Worm (Caenorhabditis elegans): ENCODE results near the gene C33D9.8.

Gene C33D9.8

ce11 chrIV:8782172-8782571, 4.4 kb downstream of the C33D9.8 start:
- peak; percentile 18 for TF ChIP-seq ets-4 (GFP tag; optimal IDR thresholded peaks at IDR 0.05)
- peak; percentile 34 for TF ChIP-seq madf-10 (tag; optimal IDR thresholded peaks at IDR 0.05)
- TF ChIP-seq ztf-3 (GFP tag; optimal IDR thresholded peaks at IDR 0.05) = no peak
- TF ChIP-seq unc-62 (GFP tag; optimal IDR thresholded peaks at IDR 0.05) = peak; percentile 19
- peak; percentile 82 for TF ChIP-seq nhr-80 (tag; optimal IDR thresholded peaks at IDR 0.05)
- TF ChIP-seq let-526 (GFP tag; IDR thresholded peaks at IDR 0.05) = 0 out of 2 replicates have a peak, but pooled peaks have one; percentile 21
- no peak for TF ChIP-seq somi-1 (GFP tag; optimal IDR thresholded peaks at IDR 0.05)
- peak; percentile 57 for TF ChIP-seq K12H6.12 (tag; optimal IDR thresholded peaks at IDR 0.05)
- TF ChIP-seq aptf-3 (GFP tag; IDR thresholded peaks at IDR 0.05) = no peak
- peak; percentile 35 for TF ChIP-seq lin-40 (tag; optimal IDR thresholded peaks at IDR 0.05)
- TF ChIP-seq lag-1 (GFP tag; IDR thresholded peaks at IDR 0.05) = 0 out of 2 replicates have a peak, but pooled peaks have one; percentile 23
- TF ChIP-seq hmg-1.2 (GFP tag; IDR thresholded peaks at IDR 0.05) = peak; percentile 77
- TF ChIP-seq attf-5 (GFP tag; optimal IDR thresholded peaks at IDR 0.05) = peak; percentile 82
- TF ChIP-seq ztf-18 (tag; optimal IDR thresholded peaks at IDR 0.05) = peak; percentile 42
- no peak for TF ChIP-seq B0261.1 (tag; optimal IDR thresholded peaks at IDR 0.05)
- TF ChIP-seq B0035.1 (tag; optimal IDR thresholded peaks at IDR 0.05) = no peak
- TF ChIP-seq cebp-1 (GFP tag; IDR thresholded peaks at IDR 0.05) = peak; percentile 41; the same call in 1 of the 2 replicates
- no peak for TF ChIP-seq cebp-1 (tag; optimal IDR thresholded peaks at IDR 0.05)

ce11 chrIV:8778045-8778444, 8.5 kb downstream of the C33D9.8 start, which contains the start of gene C33D9.6:
Gene C33D9.6, minus strand, starts transcription at chrIV:8778145.
- TF ChIP-seq ama-1 (optimal IDR thresholded peaks at IDR 0.05) (no peak), ama-1 (GFP tag; optimal IDR thresholded peaks at IDR 0.05) (no peak), gei-17 (GFP tag; optimal IDR thresholded peaks at IDR 0.05) (no peak), F23B12.7 (tag; optimal IDR thresholded peaks at IDR 0.05; ENCODE audit: insufficient read depth) (no peak), ceh-79 (tag; optimal IDR thresholded peaks at IDR 0.05) (no peak), zfh-2 (GFP tag; conservative IDR thresholded peaks at IDR 0.05) (no peak), let-607 (tag; optimal IDR thresholded peaks at IDR 0.05) (no peak), tbx-9 (tag; optimal IDR thresholded peaks at IDR 0.05; ENCODE audit: borderline replicate concordance) (no peak), nhr-120 (GFP tag; IDR thresholded peaks at IDR 0.05) (no peak), rpc-1 (optimal IDR thresholded peaks at IDR 0.05) (no peak), rpc-1 (tag; optimal IDR thresholded peaks at IDR 0.05) (no peak), hlh-12 (tag; optimal IDR thresholded peaks at IDR 0.05) (no peak), efl-1 (GFP tag; optimal IDR thresholded peaks at IDR 0.05) (no peak), lag-1 (GFP tag; IDR thresholded peaks at IDR 0.05) (no peak), F52B5.7 (tag; optimal IDR thresholded peaks at IDR 0.05) (no peak), T26A5.8 (tag; optimal IDR thresholded peaks at IDR 0.05) (no peak), Y53G8AR.9 (GFP tag; conservative IDR thresholded peaks at IDR 0.05) (no peak), lsy-27 (tag; optimal IDR thresholded peaks at IDR 0.05; ENCODE audit: borderline replicate concordance, insufficient read depth) (no peak), sdz-38 (tag; optimal IDR thresholded peaks at IDR 0.05) (no peak), nfyb-1 (GFP tag; IDR thresholded peaks at IDR 0.05) (no peak), nfya-2 (GFP tag; IDR thresholded peaks at IDR 0.05) (no peak)

DNA sequence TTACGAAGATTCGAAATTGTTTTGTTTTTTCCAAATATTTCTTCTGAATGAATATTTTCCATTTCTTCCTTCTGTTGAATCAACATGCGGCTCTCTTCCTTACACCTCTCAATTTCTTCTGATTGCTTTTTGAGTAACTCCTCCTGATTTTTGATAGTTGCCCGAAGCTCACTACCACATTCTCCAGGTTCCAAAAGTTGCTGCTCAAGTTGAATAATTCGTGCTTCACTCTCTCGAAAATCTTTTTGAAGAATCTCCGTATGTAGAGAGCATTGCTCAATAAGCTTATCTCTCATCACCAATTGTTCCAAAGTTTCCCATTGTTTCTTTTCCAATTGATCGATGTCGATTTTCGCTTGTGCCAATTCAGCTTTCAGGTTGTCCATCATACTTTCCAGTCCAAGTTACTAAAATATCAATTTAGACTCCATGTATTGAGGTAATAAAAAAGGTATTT, 13.7 kb downstream of the C33D9.8 start, which contains the start of gene F20C5.6:
Gene F20C5.6, minus strand, starts transcription at position 407 of the 457 bp plus-strand sequence.
- TF ChIP-seq F37B4.10 (GFP tag; IDR thresholded peaks at IDR 0.05) (no peak), hlh-12 (tag; optimal IDR thresholded peaks at IDR 0.05) (no peak), mxl-1 (tag; optimal IDR thresholded peaks at IDR 0.05) (no peak), tbx-9 (tag; optimal IDR thresholded peaks at IDR 0.05; ENCODE audit: borderline replicate concordance) (no peak), tlf-1 (GFP tag; optimal IDR thresholded peaks at IDR 0.05) (no peak), ceh-79 (tag; optimal IDR thresholded peaks at IDR 0.05) (no peak), Y95B8A.8 (GFP tag; IDR thresholded peaks at IDR 0.05) (no peak), F57C9.4 (tag; optimal IDR thresholded peaks at IDR 0.05) (no peak), dox-1 (GFP tag; IDR thresholded peaks at IDR 0.05) (no peak), hlh-26 (GFP tag; conservative IDR thresholded peaks at IDR 0.05) (no peak), lir-1 (GFP tag; conservative IDR thresholded peaks at IDR 0.05) (no peak), C06A6.2 (GFP tag; conservative IDR thresholded peaks at IDR 0.05) (no peak), C17E4.6 (GFP tag; IDR thresholded peaks at IDR 0.05) (no peak), F22D6.2 (tag; optimal IDR thresholded peaks at IDR 0.05) (no peak)

All from whole organism, young adult.